Fruit fly (Drosophila melanogaster): ENCODE measurements around the gene CG5707.

- TF ChIP-seq Clk (GFP tag; optimal IDR thresholded peaks at IDR 0.05), result no peak
- no peak for TF ChIP-seq ovo (GFP tag; optimal IDR thresholded peaks at IDR 0.05)
- no peak for TF ChIP-seq bab1 (GFP tag; optimal IDR thresholded peaks at IDR 0.05)
- no peak for TF ChIP-seq pad (GFP tag; optimal IDR thresholded peaks at IDR 0.05)
- no peak for TF ChIP-seq Hr96 (GFP tag; optimal IDR thresholded peaks at IDR 0.05)
- TF ChIP-seq kay (GFP tag; ENCODE audit: borderline replicate concordance), result no peak
Measured at dm6 chr3L:2237543-2238233, 45.7 kb upstream of the CG5707 start, which contains the start of gene ACXD.
